Worm (Caenorhabditis elegans): ENCODE results near the gene swan-1.

Gene swan-1

ce11 chrV:13816877-13817276 is 9.8 kb upstream of the swan-1 start, which contains the start of gene F55B12.2:
Gene F55B12.2, minus strand, starts transcription at chrV:13816977.
- TF ChIP-seq unc-30 (tag; optimal IDR thresholded peaks at IDR 0.05) (no peak), mef-2 (tag; optimal IDR thresholded peaks at IDR 0.05) (no peak), elt-2 (tag; optimal IDR thresholded peaks at IDR 0.05) (no peak), xbp-1 (tag; optimal IDR thresholded peaks at IDR 0.05) (no peak), pax-3 (tag; optimal IDR thresholded peaks at IDR 0.05) (no peak), unc-86 (tag; optimal IDR thresholded peaks at IDR 0.05) (no peak), lin-35 (GFP tag; optimal IDR thresholded peaks at IDR 0.05) (no peak), sup-37 (GFP tag; optimal IDR thresholded peaks at IDR 0.05) (no peak), snu-23 (GFP tag; optimal IDR thresholded peaks at IDR 0.05) (no peak), nhr-84 (tag; optimal IDR thresholded peaks at IDR 0.05) (no peak), mdl-1 (tag; optimal IDR thresholded peaks at IDR 0.05) (no peak), lin-15B (tag; optimal IDR thresholded peaks at IDR 0.05) (no peak), dsc-1 (tag; optimal IDR thresholded peaks at IDR 0.05) (no peak), lin-39 (tag; optimal IDR thresholded peaks at IDR 0.05) (no peak), zag-1 (tag; optimal IDR thresholded peaks at IDR 0.05) (no peak), efl-1 (optimal IDR thresholded peaks at IDR 0.05) (no peak), efl-1 (GFP tag; optimal IDR thresholded peaks at IDR 0.05 in 1 of 2) (no peak)

- TF ChIP-seq fos-1 (tag; optimal IDR thresholded peaks at IDR 0.05), result no peak
These were observed 5.9 kb upstream of the swan-1 start, which contains the start of gene ceh-24 for ce11 chrV:13812931-13813330. Gene ceh-24, plus strand, starts transcription at chrV:13813231.

ce11 chrV:13812330-13812729 is 5.3 kb upstream of the swan-1 start:
- peak; percentile 48 for TF ChIP-seq lin-14 (GFP tag; optimal IDR thresholded peaks at IDR 0.05)
- TF ChIP-seq dpl-1 (GFP tag; optimal IDR thresholded peaks at IDR 0.05), result no peak
- no peak for TF ChIP-seq efl-1 (optimal IDR thresholded peaks at IDR 0.05)
- peak in 1 of 2 experiments; percentile 46 for TF ChIP-seq efl-1 (GFP tag; optimal IDR thresholded peaks at IDR 0.05 in 1 of 2)
- no peak for TF ChIP-seq unc-62 (GFP tag; optimal IDR thresholded peaks at IDR 0.05)
- no peak for TF ChIP-seq ama-1 (optimal IDR thresholded peaks at IDR 0.05)

- TF ChIP-seq tlp-1 (tag; optimal IDR thresholded peaks at IDR 0.05) (no peak), mep-1 (tag; optimal IDR thresholded peaks at IDR 0.05) (peak; percentile 83), nhr-76 (tag; optimal IDR thresholded peaks at IDR 0.05) (no peak), nhr-237 (tag; optimal IDR thresholded peaks at IDR 0.05) (no peak), skn-1 (tag; optimal IDR thresholded peaks at IDR 0.05) (peak; percentile 8), ama-1 (optimal IDR thresholded peaks at IDR 0.05) (no peak), elt-3 (tag; optimal IDR thresholded peaks at IDR 0.05) (no peak), grh-1 (GFP tag; IDR thresholded peaks at IDR 0.05) (no peak), nhr-77 (tag; optimal IDR thresholded peaks at IDR 0.05) (peak; percentile 47), nhr-90 (tag; optimal IDR thresholded peaks at IDR 0.05; ENCODE audit: poor library complexity) (no peak), lin-14 (GFP tag; optimal IDR thresholded peaks at IDR 0.05) (peak; percentile 93), ceh-82 (tag; optimal IDR thresholded peaks at IDR 0.05) (peak; percentile 8 to 71 (median 45)), tbx-2 (tag; optimal IDR thresholded peaks at IDR 0.05) (peak; percentile 55), Y116A8C.19 (tag; optimal IDR thresholded peaks at IDR 0.05; ENCODE audit: borderline replicate concordance) (no peak), rnt-1 (tag; optimal IDR thresholded peaks at IDR 0.05) (peak; percentile 63), dsc-1 (tag; optimal IDR thresholded peaks at IDR 0.05) (peak; percentile 14), lin-15B (tag; optimal IDR thresholded peaks at IDR 0.05) (no peak), snu-23 (GFP tag; optimal IDR thresholded peaks at IDR 0.05) (peak; percentile 78), isw-1 (GFP tag; IDR thresholded peaks at IDR 0.05) (no peak), egl-13 (tag; optimal IDR thresholded peaks at IDR 0.05) (no peak), efl-1 (optimal IDR thresholded peaks at IDR 0.05) (peak; percentile 55 to 77), efl-1 (GFP tag; optimal IDR thresholded peaks at IDR 0.05 in 1 of 2) (peak; percentile 14 to 93), fkh-8 (tag; optimal IDR thresholded peaks at IDR 0.05) (peak; percentile 67), ces-1 (GFP tag; optimal IDR thresholded peaks at IDR 0.05) (no peak), ceh-88 (GFP tag; IDR thresholded peaks at IDR 0.05) (no peak), mab-9 (GFP tag; IDR thresholded peaks at IDR 0.05) (no peak), C34B4.2 (tag; optimal IDR thresholded peaks at IDR 0.05) (no peak), nhr-84 (tag; optimal IDR thresholded peaks at IDR 0.05) (no peak), lin-13 (GFP tag; optimal IDR thresholded peaks at IDR 0.05) (peak; percentile 53), nhr-12 (tag; optimal IDR thresholded peaks at IDR 0.05) (no peak), pag-3 (tag; optimal IDR thresholded peaks at IDR 0.05; ENCODE audit: borderline replicate concordance, insufficient read depth) (no peak), lsy-2 (tag; optimal IDR thresholded peaks at IDR 0.05) (peak; percentile 30 to 73), hpl-2 (GFP tag; optimal IDR thresholded peaks at IDR 0.05) (no peak)
These were observed 1.4 kb upstream of the swan-1 start for ce11 chrV:13808462-13808867.
